Fruit fly (Drosophila melanogaster) whole organism: ENCODE data around the gene tefu.

Experiments
- CG8478 ChIP-seq: fragments of >200 bp; optimal IDR thresholded peaks from 2 replicates; lab custom pipeline; 2018; ENCODE audit warnings: inconsistent platforms
- Dll ChIP-seq: fragments of >200 bp; optimal IDR thresholded peaks from 2 replicates; lab custom pipeline; 2017
- EcR ChIP-seq, 2 experiments: fragments of >200 bp; optimal IDR thresholded peaks; 2 replicates each; lab custom pipeline; 2017; ENCODE audit warnings: missing biosample characterization in 2 of 2, missing genetic modification characterization in 2 of 2, missing genetic modification reagents in 2 of 2
- pan ChIP-seq: fragments of >200 bp; optimal IDR thresholded peaks from 2 replicates; lab custom pipeline; 2017
- psq ChIP-seq: fragments of >200 bp; optimal IDR thresholded peaks from 2 replicates; lab custom pipeline; 2017
- usp ChIP-seq: fragments of >200 bp; optimal IDR thresholded peaks from 2 replicates; lab custom pipeline; 2017; ENCODE audit warnings: missing biosample characterization, missing genetic modification characterization, mixed read lengths

dm6 chr3R:15213362-15213989, 28.6 kb downstream of the tefu start, which contains the start of the genes CG6654 and CG4210:
- TF ChIP-seq EcR (GFP tag; optimal IDR thresholded peaks at IDR 0.05; lab: Kevin White, UChicago) (no peak), psq (lab: Kevin White, UChicago) (no peak), usp (no peak), Dll (no peak), pan (no peak), CG8478 (lab: Kevin White, UChicago) (no peak)
